Fruit fly (Drosophila melanogaster): ENCODE measurements around the gene gzl.

Gene gzl

DNA sequence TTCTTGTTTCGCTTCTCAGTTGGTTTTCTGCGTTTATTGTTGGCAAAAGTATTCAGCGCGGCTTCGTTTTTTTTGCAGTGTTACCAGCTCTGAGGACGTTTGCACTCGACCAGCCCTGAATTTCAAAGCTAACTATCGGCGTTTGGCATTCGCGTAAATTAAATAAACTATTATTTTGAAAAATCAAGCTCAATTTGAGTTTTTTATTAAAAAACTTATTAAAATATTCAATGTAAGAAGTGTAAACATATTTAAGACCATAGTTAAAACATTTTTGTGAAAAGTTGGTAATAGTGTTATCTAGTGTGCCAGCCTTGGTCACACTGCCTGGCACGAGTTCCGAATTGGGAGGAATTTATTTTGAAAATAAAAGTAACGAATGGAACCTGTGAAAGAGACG, 36.9 kb upstream of the gzl start, which contains the start of the genes SmD2 and CG18048 (continued):
- TF ChIP-seq Side (GFP tag; optimal IDR thresholded peaks at IDR 0.05) (no peak), CG18011 (GFP tag; optimal IDR thresholded peaks at IDR 0.05) (no peak), Max (GFP tag; optimal IDR thresholded peaks at IDR 0.05) (peak; percentile 72), CG34224 (GFP tag; IDR thresholded peaks at IDR 0.05; ENCODE audit: partially characterized antibody) (peak; percentile 66; the same call in 2 of the 3 replicates), GATAe (GFP tag; conservative IDR thresholded peaks at IDR 0.05) (no peak), CG10147 (GFP tag; optimal IDR thresholded peaks at IDR 0.05) (no peak), Scr (GFP tag; IDR thresholded peaks at IDR 0.05; ENCODE audit: partially characterized antibody) (peak; percentile 82), CG5953 (GFP tag; IDR thresholded peaks at IDR 0.05) (no peak), HmgZ (tag; optimal IDR thresholded peaks at IDR 0.05) (peak; percentile 52), Atf-2 (GFP tag; optimal IDR thresholded peaks at IDR 0.05) (no peak), pb (GFP tag; optimal IDR thresholded peaks at IDR 0.05) (no peak), Myb (GFP tag; optimal IDR thresholded peaks at IDR 0.05) (peak; percentile 61), CG4617 (GFP tag; optimal IDR thresholded peaks at IDR 0.05; ENCODE audit: borderline replicate concordance) (peak; percentile 79), phol (tag; optimal IDR thresholded peaks at IDR 0.05) (peak; percentile 73), Opbp (GFP tag; IDR thresholded peaks at IDR 0.05; ENCODE audit: partially characterized antibody) (peak; percentile 65; the same call in 1 of the 3 replicates), z (GFP tag; IDR thresholded peaks at IDR 0.05) (no peak), Blimp-1 (GFP tag; optimal IDR thresholded peaks at IDR 0.05) (peak; percentile 4), CG18764 (GFP tag; optimal IDR thresholded peaks at IDR 0.05) (no peak), tll (GFP tag; optimal IDR thresholded peaks at IDR 0.05) (peak in 1 of 2 experiments; percentile 27), CG7928 (GFP tag; optimal IDR thresholded peaks at IDR 0.05) (peak; percentile 93), CG8388 (GFP tag; optimal IDR thresholded peaks at IDR 0.05) (no peak), dpn (GFP tag; optimal IDR thresholded peaks at IDR 0.05) (peak in 1 of 2 experiments; percentile 7), pzg (GFP tag; optimal IDR thresholded peaks at IDR 0.05) (peak; percentile 69), hkb (optimal IDR thresholded peaks at IDR 0.05) (peak; percentile 43), hkb (GFP tag; IDR thresholded peaks at IDR 0.05) (no peak), CG11504 (tag; optimal IDR thresholded peaks at IDR 0.05) (peak; percentile 38), az2 (GFP tag; optimal IDR thresholded peaks at IDR 0.05) (no peak), ci (GFP tag; IDR thresholded peaks at IDR 0.05) (no peak), gsb-n (tag; optimal IDR thresholded peaks at IDR 0.05) (no peak), prd (optimal IDR thresholded peaks at IDR 0.05) (no peak), prd (GFP tag; IDR thresholded peaks at IDR 0.05) (no peak), CkIIα-i1 (GFP tag; IDR thresholded peaks at IDR 0.05) (no peak), CG13123 (GFP tag; optimal IDR thresholded peaks at IDR 0.05) (peak; percentile 5), E2f2 (GFP tag; IDR thresholded peaks at IDR 0.05) (peak; percentile 64), Med (GFP tag) (peak; percentile 10), CG3281 (GFP tag; optimal IDR thresholded peaks at IDR 0.05) (no peak), Aef1 (GFP tag; IDR thresholded peaks at IDR 0.05) (no peak), CG8944 (GFP tag; optimal IDR thresholded peaks at IDR 0.05) (no peak), peb (GFP tag; IDR thresholded peaks at IDR 0.05) (no peak), ham (GFP tag; IDR thresholded peaks at IDR 0.05) (no peak), dimm (GFP tag; IDR thresholded peaks at IDR 0.05) (no peak), bcd (GFP tag; optimal IDR thresholded peaks at IDR 0.05) (peak; percentile 12), CoRest (tag; optimal IDR thresholded peaks at IDR 0.05) (peak; percentile 59), Chrac-16 (GFP tag; optimal IDR thresholded peaks at IDR 0.05) (peak; percentile 5), Meics (GFP tag; optimal IDR thresholded peaks at IDR 0.05) (peak; percentile 13), gem (tag; optimal IDR thresholded peaks at IDR 0.05) (peak; percentile 46), CG31441 (GFP tag; IDR thresholded peaks at IDR 0.05) (peak; percentile 33; the same call in 1 of the 2 replicates), CG15601 (tag; optimal IDR thresholded peaks at IDR 0.05) (no peak), CG6654 (GFP tag; optimal IDR thresholded peaks at IDR 0.05) (no peak), Tbp (GFP tag; optimal IDR thresholded peaks at IDR 0.05) (no peak), Ets97D (GFP tag; optimal IDR thresholded peaks at IDR 0.05) (peak; percentile 67)
